Worm (Caenorhabditis elegans): ENCODE data around the gene lev-8.

Gene lev-8

DNA sequence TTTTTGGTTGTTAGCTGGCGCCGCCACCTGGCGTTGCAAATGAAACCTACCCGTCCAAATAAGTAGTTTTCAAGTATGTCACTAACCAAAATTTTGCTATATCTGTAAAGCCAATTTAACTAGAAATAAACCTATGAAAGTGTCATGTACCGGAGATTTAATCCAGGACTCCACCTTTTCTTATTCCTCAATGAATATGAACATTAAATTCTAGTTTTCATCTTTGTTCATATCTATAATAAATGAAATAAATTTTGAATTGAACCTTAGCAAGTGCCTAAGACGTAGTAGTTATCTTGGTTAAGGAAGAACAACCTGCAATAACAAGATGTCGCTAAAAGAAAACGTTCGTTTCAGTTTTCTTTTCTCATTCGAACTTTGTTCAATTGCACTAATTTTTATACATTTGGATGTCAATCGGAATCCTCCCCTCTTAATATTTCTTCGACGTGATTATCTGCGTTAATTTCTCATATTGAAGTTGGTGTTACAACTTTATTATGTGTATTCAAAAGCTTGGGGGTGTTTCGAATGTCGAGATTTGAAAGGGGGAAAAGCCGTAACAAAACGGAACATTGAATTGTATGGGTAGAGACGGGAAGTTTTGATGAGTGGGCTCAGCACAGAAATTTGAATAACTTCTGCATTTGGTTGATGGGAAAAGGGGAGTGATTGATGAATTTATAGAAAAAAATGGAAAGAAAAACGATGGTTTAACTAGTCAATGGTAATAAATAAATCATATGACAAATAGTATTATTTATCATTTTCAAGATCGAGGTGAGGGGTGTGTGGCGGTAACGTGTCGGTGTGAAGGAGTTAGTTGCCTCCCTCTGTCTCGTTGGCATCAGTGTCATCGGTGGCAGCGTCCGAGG is 42.8 kb downstream of the lev-8 start:
- TF ChIP-seq ztf-29 (GFP tag; IDR thresholded peaks at IDR 0.05) (no peak), cog-1 (tag; optimal IDR thresholded peaks at IDR 0.05) (no peak), tab-1 (GFP tag; IDR thresholded peaks at IDR 0.05) (no peak), ztf-23 (GFP tag; IDR thresholded peaks at IDR 0.05) (peak; percentile 29; the same call in 1 of the 2 replicates), ref-1 (GFP tag; conservative IDR thresholded peaks at IDR 0.05) (no peak), klf-2 (GFP tag; conservative IDR thresholded peaks at IDR 0.05) (no peak), T22C8.4 (GFP tag; IDR thresholded peaks at IDR 0.05) (no peak)

DNA sequence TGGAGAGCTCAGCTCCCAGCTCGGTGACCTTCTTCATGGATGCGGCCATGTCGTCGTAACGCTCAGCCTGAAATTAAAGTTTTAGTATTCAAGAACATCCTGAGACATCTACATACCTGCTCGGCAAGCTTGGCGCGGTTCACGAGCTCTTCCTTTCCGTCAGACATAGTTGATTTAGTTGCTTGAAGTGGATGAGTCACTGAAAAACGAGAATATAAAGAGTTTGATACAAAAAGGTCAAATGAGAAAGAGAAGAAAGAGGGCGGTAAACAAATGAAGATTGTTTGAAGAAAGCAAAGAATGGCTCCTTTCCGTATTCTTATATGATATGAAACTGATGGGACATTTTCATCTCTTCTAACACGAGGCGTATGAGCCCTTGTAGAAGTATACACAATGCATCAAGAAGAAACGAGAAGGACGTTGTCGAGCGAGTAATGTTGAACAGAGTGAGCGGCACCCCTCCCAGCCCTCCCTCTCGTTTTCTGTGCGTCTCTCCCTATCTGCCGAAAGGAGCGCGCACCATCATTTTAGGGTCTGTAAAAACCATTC is 44.6 kb downstream of the lev-8 start, which contains the start of gene ftt-2:
Gene ftt-2 (minus strand): TSS at position 206 of the 552 bp plus-strand sequence.
- TF ChIP-seq ztf-29 (GFP tag; IDR thresholded peaks at IDR 0.05) (no peak), med-1 (GFP tag; optimal IDR thresholded peaks at IDR 0.05; ENCODE audit: insufficient read depth) (no peak), klf-2 (GFP tag; conservative IDR thresholded peaks at IDR 0.05) (no peak), ztf-23 (GFP tag; IDR thresholded peaks at IDR 0.05) (no peak), flt-1 (GFP tag; IDR thresholded peaks at IDR 0.05) (no peak), T22C8.4 (GFP tag; IDR thresholded peaks at IDR 0.05) (no peak), ref-1 (GFP tag; conservative IDR thresholded peaks at IDR 0.05) (no peak), tab-1 (GFP tag; IDR thresholded peaks at IDR 0.05) (no peak), cog-1 (tag; optimal IDR thresholded peaks at IDR 0.05) (no peak)

DNA sequence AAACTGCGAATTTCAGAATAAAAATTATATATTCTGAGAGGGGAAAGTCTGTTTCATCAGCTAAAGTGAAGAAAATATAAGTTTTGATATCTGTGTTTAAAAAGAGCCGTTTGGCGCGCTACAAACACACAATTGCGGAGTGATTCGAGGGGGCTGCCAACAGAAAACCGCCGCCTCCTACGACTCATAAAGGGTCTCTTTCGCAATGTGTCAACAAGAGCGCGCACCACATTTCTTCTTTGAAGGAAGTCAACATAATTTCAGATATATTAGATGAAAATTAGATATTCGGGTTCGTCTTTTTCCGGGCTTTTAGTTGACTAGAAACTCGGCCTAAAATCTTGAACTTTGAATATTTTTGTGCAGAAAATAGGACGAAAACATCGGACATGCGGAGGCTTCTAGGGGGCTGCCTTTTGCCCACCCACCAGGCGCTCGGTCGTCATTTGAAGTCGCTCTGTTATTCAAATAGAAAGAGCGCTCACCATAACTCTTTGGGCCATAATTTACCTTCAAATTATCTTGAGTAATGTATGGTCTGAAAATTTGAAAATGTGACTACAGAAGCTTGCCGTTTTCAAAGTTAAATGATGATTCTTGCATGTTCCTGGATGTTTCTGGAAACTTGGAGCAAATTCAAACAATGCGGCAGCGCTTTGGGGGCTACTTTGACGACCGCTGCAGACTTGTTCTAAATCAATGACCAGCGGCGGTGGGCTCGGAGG is 45.2 kb downstream of the lev-8 start:
- TF ChIP-seq tab-1 (GFP tag; IDR thresholded peaks at IDR 0.05), result peak; percentile 54; the same call in 1 of the 2 replicates
- TF ChIP-seq ztf-29 (GFP tag; IDR thresholded peaks at IDR 0.05), result peak; percentile 95
- TF ChIP-seq flt-1 (GFP tag; IDR thresholded peaks at IDR 0.05), result peak; percentile 95
- TF ChIP-seq ztf-23 (GFP tag; IDR thresholded peaks at IDR 0.05), result peak; percentile 88
- peak; percentile 50; the same call in 1 of the 2 replicates for TF ChIP-seq T22C8.4 (GFP tag; IDR thresholded peaks at IDR 0.05)
- peak; percentile 86 for TF ChIP-seq med-1 (GFP tag; optimal IDR thresholded peaks at IDR 0.05; ENCODE audit: insufficient read depth)
- peak; percentile 80 for TF ChIP-seq klf-2 (GFP tag; conservative IDR thresholded peaks at IDR 0.05)
- TF ChIP-seq ref-1 (GFP tag; conservative IDR thresholded peaks at IDR 0.05), result no peak
- TF ChIP-seq cog-1 (tag; optimal IDR thresholded peaks at IDR 0.05), result peak; percentile 100

DNA sequence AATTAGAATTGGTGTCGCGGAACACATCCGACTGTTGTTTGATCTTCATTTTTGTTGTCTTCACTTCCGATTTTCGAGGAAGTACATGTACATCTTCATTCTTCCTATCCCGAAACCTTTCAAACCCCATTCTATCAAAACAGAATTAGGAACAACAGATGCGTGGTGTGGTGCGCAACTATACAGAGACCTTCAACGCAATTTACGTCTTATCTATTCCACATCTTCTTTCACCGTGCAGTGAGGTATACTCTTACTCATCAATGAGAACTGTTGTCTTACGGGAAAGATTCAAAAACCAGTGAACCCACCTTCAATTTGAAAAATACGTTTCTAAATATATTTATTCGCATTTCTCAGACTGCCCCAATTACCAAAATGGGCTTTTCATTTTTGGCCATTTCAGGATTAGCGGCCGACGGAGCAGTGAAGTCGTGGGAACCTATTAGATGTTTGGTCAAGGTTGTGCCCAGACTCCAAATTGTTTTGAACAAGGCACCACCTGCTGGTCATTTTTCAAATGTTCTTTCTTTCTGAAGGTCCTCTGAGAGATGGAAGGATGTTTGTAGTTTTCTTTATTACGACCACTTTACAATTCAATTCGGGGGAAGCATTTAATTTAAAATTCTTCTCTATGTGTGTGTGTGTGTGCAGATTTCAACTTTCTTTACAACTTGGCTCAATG is 46.2 kb downstream of the lev-8 start:
- TF ChIP-seq tab-1 (GFP tag; IDR thresholded peaks at IDR 0.05), result no peak
- TF ChIP-seq med-1 (GFP tag; optimal IDR thresholded peaks at IDR 0.05; ENCODE audit: insufficient read depth), result no peak
- no peak for TF ChIP-seq T22C8.4 (GFP tag; IDR thresholded peaks at IDR 0.05)
- no peak for TF ChIP-seq klf-2 (GFP tag; conservative IDR thresholded peaks at IDR 0.05)
- no peak for TF ChIP-seq cog-1 (tag; optimal IDR thresholded peaks at IDR 0.05)
- no peak for TF ChIP-seq ztf-29 (GFP tag; IDR thresholded peaks at IDR 0.05)
- TF ChIP-seq flt-1 (GFP tag; IDR thresholded peaks at IDR 0.05), result no peak
- TF ChIP-seq ztf-23 (GFP tag; IDR thresholded peaks at IDR 0.05), result no peak
- TF ChIP-seq ref-1 (GFP tag; conservative IDR thresholded peaks at IDR 0.05), result no peak

DNA sequence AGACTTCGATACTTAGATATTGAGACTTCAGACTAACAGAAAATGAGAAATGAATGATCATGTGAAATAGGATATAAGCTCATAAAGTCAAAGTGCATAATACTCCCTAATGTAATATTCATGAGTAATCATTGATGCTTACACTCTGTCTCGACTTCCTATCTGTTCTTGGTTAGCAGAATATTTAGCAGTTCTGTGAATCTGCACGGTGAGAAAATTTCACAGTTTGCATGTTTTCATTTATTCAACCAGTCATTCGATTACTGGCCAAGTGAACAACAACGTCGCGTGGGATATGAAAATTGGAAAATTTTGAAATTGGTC is 46.7 kb downstream of the lev-8 start:
- TF ChIP-seq flt-1 (GFP tag; IDR thresholded peaks at IDR 0.05), result no peak
- no peak for TF ChIP-seq ztf-23 (GFP tag; IDR thresholded peaks at IDR 0.05)
- no peak for TF ChIP-seq klf-2 (GFP tag; conservative IDR thresholded peaks at IDR 0.05)
- TF ChIP-seq tab-1 (GFP tag; IDR thresholded peaks at IDR 0.05), result no peak
- TF ChIP-seq med-1 (GFP tag; optimal IDR thresholded peaks at IDR 0.05; ENCODE audit: insufficient read depth), result no peak
- TF ChIP-seq cog-1 (tag; optimal IDR thresholded peaks at IDR 0.05), result peak; percentile 8
- TF ChIP-seq ref-1 (GFP tag; conservative IDR thresholded peaks at IDR 0.05), result no peak
- no peak for TF ChIP-seq T22C8.4 (GFP tag; IDR thresholded peaks at IDR 0.05)

DNA sequence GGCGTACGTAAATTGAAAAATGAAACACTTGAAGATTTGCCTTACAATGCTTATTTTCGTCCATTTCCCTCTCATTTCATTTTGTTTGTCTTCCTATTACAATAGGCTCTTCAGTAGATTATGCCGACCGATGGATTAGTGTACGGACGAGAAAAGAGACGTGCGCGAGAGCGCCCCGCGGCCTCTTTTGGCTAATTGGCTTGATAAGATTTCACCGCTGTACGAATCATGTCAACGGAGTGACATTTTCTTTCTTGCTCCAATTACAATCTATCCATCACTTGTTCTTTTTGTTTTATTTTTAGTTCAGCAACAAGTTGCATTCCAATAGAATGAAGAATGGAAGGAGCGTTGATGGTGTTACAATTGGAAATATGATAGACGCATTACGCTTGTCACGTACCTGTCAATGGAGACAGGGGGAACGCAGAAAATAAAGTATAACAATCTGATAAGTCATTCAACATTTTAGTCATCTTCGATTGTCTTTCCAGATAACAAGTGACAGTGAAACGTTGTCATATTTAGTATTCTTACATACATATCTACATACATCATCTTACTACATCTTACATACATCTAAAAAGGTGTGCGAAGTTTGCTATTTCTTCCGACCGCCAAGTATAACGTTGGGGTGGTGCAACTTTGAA is 47.5 kb downstream of the lev-8 start:
- no peak for TF ChIP-seq cog-1 (tag; optimal IDR thresholded peaks at IDR 0.05)
- TF ChIP-seq flt-1 (GFP tag; IDR thresholded peaks at IDR 0.05), result no peak
- no peak for TF ChIP-seq ztf-23 (GFP tag; IDR thresholded peaks at IDR 0.05)
